Worm (Caenorhabditis elegans): ENCODE measurements around the gene F42G10.1.

The F42G10.1 gene

DNA sequence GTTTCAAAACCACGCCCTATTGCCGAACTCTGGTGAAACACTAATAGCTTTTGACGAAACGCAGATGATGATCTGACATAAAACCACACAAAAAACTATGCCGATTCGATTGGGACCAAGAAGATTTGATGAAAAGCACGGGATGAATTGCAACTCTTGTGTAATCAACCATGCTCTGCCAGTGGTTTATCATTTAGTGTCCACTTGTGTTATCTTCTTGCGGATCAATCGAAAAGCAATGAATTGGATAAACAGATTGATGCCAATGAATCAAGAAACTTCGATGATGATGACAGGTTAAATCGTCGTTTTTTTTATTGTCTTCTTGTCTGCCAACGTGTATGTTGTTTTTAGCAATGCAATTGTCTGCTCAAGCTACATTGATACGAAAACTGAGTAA lies at the start of gene F42G10.1:
TSS of gene F42G10.1 (minus strand) at position 151 of the 400 bp plus-strand sequence.
- TF ChIP-seq unc-62 (GFP tag; optimal IDR thresholded peaks at IDR 0.05): no peak

DNA sequence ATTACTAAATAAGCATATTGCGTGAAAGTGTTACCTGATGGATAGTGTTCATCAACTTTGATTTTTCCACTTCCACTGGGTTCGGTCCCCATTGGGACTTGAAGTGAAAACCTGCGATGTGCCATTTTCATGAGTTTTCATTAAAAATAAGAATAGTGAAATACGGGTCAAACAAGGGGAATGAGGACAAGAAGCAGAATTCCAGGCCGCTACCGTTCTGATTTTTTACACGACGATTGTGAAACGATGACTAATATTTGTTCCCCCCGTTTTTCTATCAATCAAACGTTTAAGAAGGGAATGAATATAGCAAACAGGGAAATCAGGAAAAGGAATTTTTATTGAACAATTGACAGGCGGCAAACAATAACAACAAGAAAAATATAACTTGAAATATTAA lies 47.7 kb upstream of the F42G10.1 start, which contains the start of gene mlck-1:
TSS of gene mlck-1 (minus strand) at position 101 of the 400 bp plus-strand sequence.
- no peak for TF ChIP-seq unc-62 (GFP tag; optimal IDR thresholded peaks at IDR 0.05)

DNA sequence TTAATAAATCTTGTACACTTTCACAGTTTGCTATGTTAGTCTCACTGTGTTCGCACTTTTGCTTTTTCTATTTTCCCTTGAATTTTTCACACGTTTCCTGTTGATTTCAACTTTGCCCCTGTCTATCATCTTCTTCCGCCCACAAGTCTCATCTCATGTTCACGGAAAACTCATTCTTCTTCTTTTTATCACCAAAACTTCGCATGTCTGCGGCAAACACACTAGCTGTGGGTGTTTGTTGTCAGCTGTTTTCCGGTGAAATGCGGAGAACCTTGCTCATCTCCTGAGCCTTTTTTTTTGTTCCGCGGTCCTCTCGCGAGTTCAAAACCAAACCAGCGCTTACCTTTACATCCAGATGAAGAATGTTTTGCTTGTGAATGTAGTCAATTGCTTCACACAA lies 46.5 kb upstream of the F42G10.1 start:
- no peak for TF ChIP-seq unc-62 (GFP tag; optimal IDR thresholded peaks at IDR 0.05)

DNA sequence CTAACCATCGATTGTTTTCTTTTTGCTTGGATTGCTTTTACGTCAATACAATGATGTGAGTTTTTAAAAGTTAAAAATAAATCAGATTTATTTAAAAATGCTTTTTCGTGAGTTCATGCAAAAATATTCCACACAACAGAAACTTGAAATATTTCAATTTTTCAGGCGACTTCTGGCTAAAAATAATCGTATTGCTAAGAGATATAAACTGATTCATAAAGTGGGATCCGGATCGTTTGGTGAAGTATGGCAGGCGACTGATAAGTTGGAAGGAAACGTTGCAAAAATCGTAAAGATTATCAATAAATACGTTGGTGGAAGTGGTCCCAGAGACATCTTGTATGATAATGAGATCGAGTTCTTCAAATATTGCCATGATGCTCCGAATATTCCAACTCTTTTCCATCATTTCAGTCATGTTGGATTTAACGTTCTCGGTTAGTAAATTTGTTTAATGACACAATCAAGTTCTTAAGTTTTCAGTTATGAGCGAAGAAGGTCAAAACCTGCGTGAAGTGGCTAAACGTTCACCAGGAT lies 38.6 kb upstream of the F42G10.1 start, which contains the start of gene ZC373.3:
TSS of gene ZC373.3 (plus strand) at position 51 of the 537 bp plus-strand sequence.
- no peak for TF ChIP-seq unc-62 (GFP tag; optimal IDR thresholded peaks at IDR 0.05)

DNA sequence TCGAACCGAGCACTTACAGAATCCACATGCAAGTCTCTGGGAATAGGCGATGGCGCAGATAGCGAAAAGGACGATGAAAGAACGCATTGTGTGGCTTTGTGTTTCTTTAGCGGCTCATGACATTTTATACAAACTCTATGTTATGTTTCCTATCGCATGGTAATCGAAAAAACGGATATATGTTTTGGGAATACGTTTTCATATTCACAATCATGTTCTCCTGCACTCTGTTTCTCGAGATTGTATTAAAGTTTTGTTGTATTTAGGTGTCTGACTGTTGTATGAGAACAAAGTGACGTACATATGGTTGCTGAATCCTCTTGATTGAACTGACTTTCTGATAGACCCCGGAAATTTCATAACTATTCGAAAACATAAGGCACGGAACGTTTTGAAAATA lies 36.4 kb upstream of the F42G10.1 start, which contains the start of gene ZC373.2:
TSS of gene ZC373.2 (minus strand) at position 101 of the 400 bp plus-strand sequence.
- no peak for TF ChIP-seq unc-62 (GFP tag; optimal IDR thresholded peaks at IDR 0.05)

DNA sequence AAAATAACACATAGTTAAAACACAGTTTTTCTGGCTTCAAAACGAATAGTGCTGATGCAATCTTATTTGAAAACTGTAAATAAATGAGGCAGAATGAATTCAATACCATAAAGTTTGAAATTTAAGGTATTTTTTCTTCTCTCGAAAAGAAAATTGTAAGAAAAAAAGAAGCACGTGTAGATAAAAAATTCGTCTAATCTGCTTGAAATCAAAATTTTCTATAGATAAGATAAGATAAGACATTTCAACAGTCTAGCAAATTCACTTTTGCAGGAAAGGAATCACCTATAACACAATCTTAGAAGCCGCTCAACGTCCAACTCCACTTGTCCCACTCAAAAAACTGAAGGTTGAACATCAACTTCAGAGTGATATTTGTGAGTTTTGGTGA lies 32.4 kb upstream of the F42G10.1 start:
- TF ChIP-seq unc-62 (GFP tag; optimal IDR thresholded peaks at IDR 0.05): no peak

DNA sequence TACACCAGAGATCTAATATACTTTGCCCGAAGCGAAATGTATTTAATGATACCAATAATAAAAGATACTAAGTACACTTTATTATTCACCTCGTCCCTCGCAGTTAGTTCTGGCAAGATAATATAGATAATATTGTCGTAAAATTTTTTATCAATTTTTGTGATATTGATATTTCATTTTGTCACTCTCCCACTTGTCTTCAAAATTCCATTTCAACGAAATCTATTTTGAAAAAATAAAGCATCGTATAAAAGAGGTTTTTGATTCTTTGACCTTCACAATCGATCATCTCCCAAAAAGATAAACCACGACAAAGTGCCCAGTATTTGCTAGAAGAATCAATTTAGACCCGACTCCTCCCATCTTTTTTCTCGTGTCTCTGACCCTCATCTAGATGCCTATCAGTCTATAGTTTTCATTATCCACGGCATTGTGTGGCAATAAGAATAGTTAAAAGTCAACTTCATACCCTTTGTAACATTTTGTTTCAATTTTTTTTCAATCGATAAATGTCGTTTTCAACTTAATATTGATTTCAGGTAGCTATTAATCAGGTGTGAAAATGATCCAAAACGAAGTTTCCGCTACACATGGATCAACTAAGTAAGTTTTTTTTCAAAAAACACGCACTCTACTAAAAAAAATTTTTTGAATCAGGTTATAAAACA lies 31.9 kb upstream of the F42G10.1 start, which contains the start of gene cbs-1:
TSS of gene cbs-1 (plus strand) at position 534 of the 668 bp plus-strand sequence.
- no peak for TF ChIP-seq unc-62 (GFP tag; optimal IDR thresholded peaks at IDR 0.05)

DNA sequence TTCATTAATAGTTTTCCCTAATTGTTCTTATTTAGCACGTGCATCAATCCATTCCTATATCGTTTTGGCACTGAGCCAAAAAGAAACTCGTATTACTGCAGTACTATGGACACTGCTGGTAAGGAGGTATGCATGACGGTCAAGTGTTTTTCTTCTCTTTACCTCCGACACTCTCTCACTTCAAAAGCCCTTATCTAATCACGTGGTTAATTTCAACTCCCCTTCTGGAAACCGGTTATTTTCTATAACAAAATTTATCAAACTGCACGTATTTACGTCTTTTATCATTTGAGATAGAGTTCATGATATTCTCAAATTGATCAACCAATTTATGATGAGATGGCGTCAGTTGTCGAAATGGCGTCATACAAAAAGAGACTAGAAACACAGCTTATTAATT lies 29.7 kb upstream of the F42G10.1 start:
- TF ChIP-seq unc-62 (GFP tag; optimal IDR thresholded peaks at IDR 0.05): no peak

DNA sequence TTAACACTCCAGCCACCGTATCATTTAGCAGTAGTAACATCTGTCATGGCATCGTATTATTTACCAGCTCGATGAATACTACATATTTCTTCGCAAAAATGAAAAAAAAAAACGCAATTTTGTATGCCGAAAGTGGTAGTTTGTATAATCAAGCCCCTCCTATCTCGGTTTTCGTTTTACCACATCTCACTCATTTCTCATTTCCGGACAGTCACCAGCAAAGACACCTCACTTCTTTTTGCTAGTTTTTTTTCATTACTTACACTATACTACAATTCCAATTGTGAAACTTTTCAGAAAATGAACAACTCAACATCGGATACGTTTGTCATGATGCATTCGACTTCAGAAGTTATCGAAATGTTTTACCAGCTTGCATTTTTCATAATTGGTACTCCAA lies 27.2 kb upstream of the F42G10.1 start, which contains the start of gene gnrr-3:
TSS of gene gnrr-3 (plus strand) at position 301 of the 400 bp plus-strand sequence.
- TF ChIP-seq unc-62 (GFP tag; optimal IDR thresholded peaks at IDR 0.05): no peak

DNA sequence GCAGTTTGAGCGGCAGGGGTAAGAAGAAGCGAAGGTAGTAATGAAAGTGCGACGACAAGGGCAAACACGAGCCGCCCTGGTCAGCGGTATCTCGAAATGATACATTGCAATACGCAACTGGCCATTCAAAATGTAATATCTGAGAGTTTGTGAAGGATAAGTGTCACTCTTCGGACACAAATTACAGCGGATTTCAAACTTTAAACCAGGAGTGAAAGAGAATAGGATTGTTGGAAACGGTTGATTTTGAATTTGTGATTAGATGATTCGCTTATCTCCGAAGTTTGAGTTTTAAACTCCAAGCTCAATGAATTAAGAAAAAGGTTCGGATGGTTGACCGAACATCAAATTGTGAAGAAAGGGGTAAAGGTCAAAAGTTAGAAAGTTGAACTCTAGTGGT lies 25.4 kb upstream of the F42G10.1 start, which contains the start of gene ZC374.2:
TSS of gene ZC374.2 (minus strand) at position 101 of the 400 bp plus-strand sequence.
- no peak for TF ChIP-seq unc-62 (GFP tag; optimal IDR thresholded peaks at IDR 0.05)

DNA sequence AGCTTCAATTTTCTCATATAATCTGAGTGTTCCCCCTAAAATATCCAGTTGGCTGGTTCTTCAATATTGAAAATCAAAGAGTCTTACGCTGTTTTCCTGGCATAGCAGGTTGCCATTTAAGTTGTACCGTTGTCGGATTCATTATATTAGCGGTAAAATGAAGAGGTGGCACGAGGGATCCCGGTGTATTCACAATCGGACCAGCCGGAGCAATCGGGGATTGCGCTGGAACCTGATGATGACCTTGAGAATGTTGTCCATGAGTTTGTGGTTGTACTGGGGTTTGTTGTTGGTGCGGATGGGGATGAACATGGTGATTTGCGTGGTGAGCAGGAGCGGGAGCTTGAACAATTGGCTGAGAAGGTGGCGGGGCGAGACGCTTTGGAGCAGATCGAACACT lies 22.5 kb upstream of the F42G10.1 start:
- no peak for TF ChIP-seq unc-62 (GFP tag; optimal IDR thresholded peaks at IDR 0.05)

DNA sequence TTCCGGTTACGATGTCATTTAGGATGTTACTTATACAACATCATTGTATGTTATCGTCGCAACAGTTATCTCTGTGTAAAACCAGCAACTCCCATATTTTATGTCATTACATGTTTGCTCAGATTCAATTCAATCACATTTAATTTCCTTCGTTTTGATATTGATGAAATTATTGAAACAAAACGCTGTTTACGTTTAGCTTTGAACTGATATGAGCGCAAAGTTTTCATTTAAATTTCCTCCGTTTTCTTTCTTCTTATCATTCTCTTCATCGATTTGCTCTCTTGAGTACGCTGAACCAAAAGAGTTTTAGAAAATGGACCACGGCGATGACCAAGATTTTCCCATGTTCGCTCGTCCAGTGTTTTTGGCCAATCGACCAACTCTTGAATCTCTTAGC lies 8.9 kb upstream of the F42G10.1 start, which contains the start of gene sek-6:
TSS of gene sek-6 (plus strand) at position 315 of the 400 bp plus-strand sequence.
- TF ChIP-seq unc-62 (GFP tag; optimal IDR thresholded peaks at IDR 0.05): no peak

DNA sequence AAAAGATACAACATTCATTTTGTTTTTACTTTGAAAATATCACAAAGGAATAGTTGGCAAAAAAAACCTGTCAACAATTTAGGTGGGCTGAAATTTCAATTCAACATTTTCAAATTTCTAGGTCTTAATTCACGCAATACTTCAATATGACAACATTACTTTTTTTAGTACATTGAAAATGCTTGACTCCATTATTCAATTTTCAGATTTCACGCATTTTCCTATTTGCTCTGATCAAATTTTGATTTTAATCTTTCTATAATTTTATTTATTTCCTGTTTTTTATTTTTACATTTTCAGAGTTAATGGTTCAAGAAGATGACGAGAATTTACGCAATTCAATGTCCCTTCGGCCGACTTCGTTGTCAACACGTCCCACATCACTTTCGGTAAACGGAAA lies 5.6 kb upstream of the F42G10.1 start, which contains the start of gene mkk-4:
TSS of gene mkk-4 (plus strand) at position 301 of the 400 bp plus-strand sequence.
- TF ChIP-seq unc-62 (GFP tag; optimal IDR thresholded peaks at IDR 0.05): no peak

DNA sequence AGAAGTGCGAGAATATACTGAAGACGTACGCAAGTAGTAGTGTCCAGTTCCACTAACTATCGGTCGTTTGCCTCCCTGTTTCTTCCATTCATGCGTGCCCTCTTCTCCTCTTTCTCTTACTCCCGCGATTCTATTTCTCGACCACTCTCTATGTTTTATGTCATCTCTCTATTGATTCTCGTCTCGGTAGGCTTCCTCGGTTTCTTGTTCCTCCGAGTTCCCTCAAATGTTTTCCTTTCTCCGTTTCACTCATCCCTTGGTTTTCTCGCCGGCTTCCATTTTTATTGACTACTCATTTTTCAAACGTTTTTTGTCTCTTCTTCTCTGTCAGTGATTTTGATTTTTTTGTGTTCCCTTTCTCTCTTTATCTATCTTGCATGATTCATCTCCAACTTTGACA lies 4.4 kb upstream of the F42G10.1 start:
- no peak for TF ChIP-seq unc-62 (GFP tag; optimal IDR thresholded peaks at IDR 0.05)

DNA sequence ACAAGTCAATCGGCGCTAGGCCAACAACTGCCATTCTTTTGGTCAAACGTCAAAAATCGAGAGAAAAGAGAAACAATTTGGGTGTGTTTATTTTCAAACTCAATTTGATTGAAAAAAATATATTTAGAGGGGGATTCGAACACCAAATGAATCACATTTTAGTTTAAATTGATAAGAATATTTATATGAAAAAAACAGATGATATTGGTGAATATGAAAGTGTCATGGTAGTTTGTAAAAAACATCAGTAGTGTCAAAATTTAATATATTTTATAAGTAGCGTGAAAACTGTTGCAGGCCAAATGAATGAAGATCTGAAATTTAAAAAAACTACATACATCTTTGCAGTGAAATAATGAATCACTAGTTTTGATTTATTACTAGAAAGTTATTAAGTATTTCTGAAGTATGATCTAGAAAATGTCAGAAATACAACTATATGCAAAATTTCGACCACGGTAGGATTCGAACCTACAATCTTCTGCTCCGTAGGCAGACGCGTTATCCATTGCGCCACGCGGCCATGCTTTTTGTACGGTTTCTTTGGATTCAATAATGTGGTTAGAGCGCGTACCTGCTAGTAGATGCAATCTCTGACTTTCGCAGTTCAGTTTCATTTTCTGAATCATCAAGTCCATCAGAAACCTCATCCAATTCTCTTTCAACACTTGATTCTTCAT lies 3.9 kb downstream of the F42G10.1 start, which contains the start of gene F19C6.4:
TSS of gene F19C6.4 (minus strand) at position 51 of the 680 bp plus-strand sequence.
- TF ChIP-seq unc-62 (GFP tag; optimal IDR thresholded peaks at IDR 0.05): no peak

DNA sequence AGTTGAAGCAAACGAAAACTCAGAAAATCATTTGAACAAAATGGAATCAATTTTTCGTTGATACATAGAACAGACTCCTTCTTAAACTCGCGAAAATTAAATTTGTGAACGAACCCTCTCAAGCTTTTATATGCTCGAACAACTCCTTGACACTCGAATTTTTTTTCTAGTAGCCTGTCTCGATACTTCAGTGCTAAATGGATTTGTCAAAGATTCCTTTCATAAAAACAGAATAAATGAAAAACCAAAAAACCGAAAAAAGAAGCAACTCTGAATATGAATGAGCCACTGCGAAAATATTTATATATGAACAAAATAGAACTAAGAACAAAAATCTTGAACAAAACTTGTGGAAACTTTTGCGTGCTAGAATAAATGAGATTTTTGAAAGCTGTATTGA lies 12.0 kb downstream of the F42G10.1 start:
- no peak for TF ChIP-seq unc-62 (GFP tag; optimal IDR thresholded peaks at IDR 0.05)

Measured in whole organism, dauer.